Worm (Caenorhabditis elegans): ENCODE results near the gene srr-1.

srr-1 gene

DNA sequence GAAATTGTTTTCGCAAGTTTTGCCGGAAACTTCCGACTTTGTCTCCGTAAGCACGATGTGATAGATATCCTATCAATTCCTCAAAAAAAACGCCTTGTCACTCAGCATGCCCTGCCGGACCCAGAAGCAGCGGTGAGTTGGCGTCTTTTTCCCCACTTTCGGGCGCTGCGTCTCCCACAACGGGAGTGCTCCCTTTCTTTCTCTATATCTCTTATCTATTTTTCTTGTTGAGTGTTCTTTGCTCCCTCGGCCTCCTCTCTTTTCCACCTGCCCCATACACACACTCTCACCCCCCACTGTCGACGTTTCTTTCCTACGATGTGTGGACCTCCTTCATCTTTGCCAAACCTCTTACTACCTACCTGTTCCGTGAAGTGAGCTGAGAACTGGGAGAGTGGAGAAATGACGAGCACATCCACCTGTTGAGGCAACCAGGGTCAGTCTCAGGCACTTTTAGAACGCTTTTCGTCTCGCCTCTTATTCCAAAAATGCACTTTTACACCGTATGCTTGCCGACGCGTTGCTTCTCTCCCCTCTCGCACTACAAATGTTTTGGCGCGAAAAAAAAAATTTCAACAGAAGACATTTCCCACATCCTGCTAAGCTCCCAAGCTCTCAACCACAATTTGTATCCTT is 32.5 kb upstream of the srr-1 start (continued):
- TF ChIP-seq daf-19 (GFP tag; conservative IDR thresholded peaks at IDR 0.05) = no peak
- TF ChIP-seq aly-2 (tag; optimal IDR thresholded peaks at IDR 0.05) = no peak
- TF ChIP-seq unc-39 (tag; optimal IDR thresholded peaks at IDR 0.05) = no peak
- peak; percentile 85 for TF ChIP-seq nhr-6 (tag; optimal IDR thresholded peaks at IDR 0.05)
- peak; percentile 77 for TF ChIP-seq ctbp-1 (GFP tag; IDR thresholded peaks at IDR 0.05)
- peak; percentile 37 to 72 for TF ChIP-seq lsy-2 (tag; optimal IDR thresholded peaks at IDR 0.05)
- no peak for TF ChIP-seq daf-8 (GFP tag; IDR thresholded peaks at IDR 0.05)
- no peak for TF ChIP-seq dmd-8 (GFP tag; IDR thresholded peaks at IDR 0.05)
- TF ChIP-seq nhr-111 (GFP tag; optimal IDR thresholded peaks at IDR 0.05) = no peak
- no peak for TF ChIP-seq duxl-1 (tag; optimal IDR thresholded peaks at IDR 0.05; ENCODE audit: poor library complexity)
- peak; percentile 51; the same call in 1 of the 2 replicates for TF ChIP-seq php-3 (GFP tag; IDR thresholded peaks at IDR 0.05)
- peak; percentile 40 for TF ChIP-seq ama-1 (optimal IDR thresholded peaks at IDR 0.05)
- peak; percentile 28 for TF ChIP-seq dpl-1 (GFP tag; optimal IDR thresholded peaks at IDR 0.05)
- TF ChIP-seq aha-1 (tag) = peak; percentile 94
- TF ChIP-seq nhr-48 (tag; optimal IDR thresholded peaks at IDR 0.05) = peak; percentile 11
- TF ChIP-seq mes-2 (tag; optimal IDR thresholded peaks at IDR 0.05; ENCODE audit: poor library complexity, severe bottlenecking) = peak; percentile 50
- peak in 1 of 2 experiments; percentile 90 for TF ChIP-seq hif-1 (tag; optimal IDR thresholded peaks at IDR 0.05)
- peak; percentile 32; the same call in 1 of the 2 replicates for TF ChIP-seq lin-29 (GFP tag; IDR thresholded peaks at IDR 0.05)
- TF ChIP-seq ztf-11 (tag; optimal IDR thresholded peaks at IDR 0.05) = no peak
- TF ChIP-seq vab-7 (GFP tag; IDR thresholded peaks at IDR 0.05) = no peak
- peak; percentile 73 for TF ChIP-seq hmg-1.1 (GFP tag; IDR thresholded peaks at IDR 0.05)
- peak; percentile 45 for TF ChIP-seq dve-1 (tag; optimal IDR thresholded peaks at IDR 0.05; ENCODE audit: insufficient read depth)
- TF ChIP-seq ceh-44 (GFP tag; IDR thresholded peaks at IDR 0.05) = no peak
- TF ChIP-seq T26A8.4 (GFP tag; IDR thresholded peaks at IDR 0.05) = peak; percentile 70; the same call in 1 of the 2 replicates
- no peak for TF ChIP-seq jun-1 (tag; optimal IDR thresholded peaks at IDR 0.05)
- TF ChIP-seq F44E2.7 (GFP tag; IDR thresholded peaks at IDR 0.05) = no peak
- no peak for TF ChIP-seq gei-8 (GFP tag; optimal IDR thresholded peaks at IDR 0.05)
- TF ChIP-seq attf-4 (tag; optimal IDR thresholded peaks at IDR 0.05) = no peak
- TF ChIP-seq daf-12 (tag; optimal IDR thresholded peaks at IDR 0.05) = no peak
- TF ChIP-seq rbr-2 (tag; optimal IDR thresholded peaks at IDR 0.05) = peak; percentile 67
- TF ChIP-seq ceh-62 (tag; optimal IDR thresholded peaks at IDR 0.05) = no peak
- TF ChIP-seq fkh-10 (GFP tag; optimal IDR thresholded peaks at IDR 0.05) = no peak
- no peak for TF ChIP-seq nhr-42 (GFP tag; IDR thresholded peaks at IDR 0.05)
- TF ChIP-seq nhr-41 (GFP tag; IDR thresholded peaks at IDR 0.05) = no peak
- TF ChIP-seq mep-1 (tag; optimal IDR thresholded peaks at IDR 0.05) = peak; percentile 89
- no peak for TF ChIP-seq zip-11 (GFP tag; IDR thresholded peaks at IDR 0.05)
- TF ChIP-seq T20F7.1 (GFP tag; optimal IDR thresholded peaks at IDR 0.05) = peak; percentile 52
- no peak for TF ChIP-seq zip-2 (tag; optimal IDR thresholded peaks at IDR 0.05)
- TF ChIP-seq pha-4 (GFP tag; IDR thresholded peaks at IDR 0.05) = peak; percentile 47; the same call in 1 of the 2 replicates
- TF ChIP-seq pha-4 (tag; optimal IDR thresholded peaks at IDR 0.05) = no peak
- TF ChIP-seq zfp-2 (tag; optimal IDR thresholded peaks at IDR 0.05) = no peak
- TF ChIP-seq Y48G9A.11 (GFP tag; IDR thresholded peaks at IDR 0.05) = no peak
- peak; percentile 40; the same call in 1 of the 2 replicates for TF ChIP-seq snpc-1.2 (GFP tag; IDR thresholded peaks at IDR 0.05)
- TF ChIP-seq nhr-28 (tag; optimal IDR thresholded peaks at IDR 0.05) = peak; percentile 57
- TF ChIP-seq R02D3.7 (tag; optimal IDR thresholded peaks at IDR 0.05) = no peak
- TF ChIP-seq F10B5.3 (tag; optimal IDR thresholded peaks at IDR 0.05) = no peak
- TF ChIP-seq lin-1 (GFP tag; IDR thresholded peaks at IDR 0.05) = peak; percentile 70; the same call in 1 of the 2 replicates
- TF ChIP-seq mdl-1 (tag; optimal IDR thresholded peaks at IDR 0.05) = peak; percentile 7 to 59
- TF ChIP-seq mdt-29 (GFP tag; IDR thresholded peaks at IDR 0.05) = 0 out of 2 replicates have a peak, but pooled peaks have one; percentile 24
- no peak for TF ChIP-seq snpc-4 (tag; optimal IDR thresholded peaks at IDR 0.05)
- TF ChIP-seq spr-3 (GFP tag; optimal IDR thresholded peaks at IDR 0.05) = no peak
